Worm (Caenorhabditis elegans) whole organism, L4 larva: ENCODE measurements around the gene C14A11.9.

Experiments
- F10B5.3 ChIP-seq: sonication (generic microtip); optimal IDR thresholded peaks from 2 replicates; lab custom pipeline; 2016; ENCODE audit warnings: mild to moderate bottlenecking, missing genetic modification characterization, missing compliant biosample characterization
- F37D6.2 ChIP-seq: sonication (generic microtip); optimal IDR thresholded peaks from 2 replicates; lab custom pipeline; 2016; ENCODE audit warnings: mild to moderate bottlenecking, missing genetic modification characterization, missing compliant biosample characterization
- F49E8.2 ChIP-seq: sonication (generic microtip); optimal IDR thresholded peaks from 2 replicates; lab custom pipeline; 2016; ENCODE audit warnings: missing compliant biosample characterization, mild to moderate bottlenecking, missing genetic modification characterization, borderline replicate concordance
- T26A8.4 ChIP-seq: fragments of 200-800 bp; sonication (Bioruptor generic); IDR thresholded peaks from 2 replicates; pipeline ENCODE4 v1.3.6; 2022; ENCODE audit warnings: missing genetic modification characterization, missing compliant biosample characterization
- Y48G9A.11 ChIP-seq: fragments of 200-800 bp; sonication (Bioruptor generic); IDR thresholded peaks from 2 replicates; pipeline ENCODE4 v1.3.6; 2022; ENCODE audit warnings: missing genetic modification reagents, missing genetic modification characterization, missing compliant biosample characterization
- ZK337.2 ChIP-seq: fragments of 200-800 bp; sonication (Bioruptor generic); IDR thresholded peaks from 2 replicates; pipeline ENCODE4 v1.3.6; 2022; ENCODE audit warnings: missing genetic modification reagents, missing genetic modification characterization, missing compliant biosample characterization
- ZK546.5 ChIP-seq, 2 experiments: sonication (generic microtip); optimal IDR thresholded peaks; 2 replicates each; lab custom pipeline; 2017; ENCODE audit warnings: missing biosample characterization in 2 of 2, missing genetic modification characterization in 2 of 2
- ama-1 ChIP-seq: fragments of 150-350 bp; optimal IDR thresholded peaks from 2 replicates; lab custom pipeline; 2014; ENCODE audit warnings: inconsistent platforms, mixed read lengths
- arid-1 ChIP-seq: fragments of 200-800 bp; sonication (Bioruptor generic); conservative IDR thresholded peaks from 2 replicates; pipeline ENCODE4 v1.3.6; 2022; ENCODE audit warnings: missing genetic modification reagents, missing genetic modification characterization, missing compliant biosample characterization
- ceh-20 ChIP-seq: fragments of 200-800 bp; sonication (Bioruptor generic); IDR thresholded peaks from 2 replicates; pipeline ENCODE4 v1.3.6; 2022; ENCODE audit warnings: missing genetic modification reagents, missing genetic modification characterization, missing compliant biosample characterization
- ceh-28 ChIP-seq: fragments of 150-350 bp; optimal IDR thresholded peaks from 2 replicates; lab custom pipeline; 2014; ENCODE audit warnings: missing biosample characterization, missing genetic modification reagents, missing genetic modification characterization
- ceh-32 ChIP-seq: sonication (generic microtip); optimal IDR thresholded peaks from 2 replicates; lab custom pipeline; 2016; ENCODE audit warnings: mild to moderate bottlenecking, missing genetic modification characterization, missing compliant biosample characterization; ENCODE audit not compliant: poor library complexity
- ceh-44 ChIP-seq: fragments of 200-800 bp; sonication (Bioruptor generic); IDR thresholded peaks from 2 replicates; pipeline ENCODE4 v1.3.6; 2022; ENCODE audit warnings: missing genetic modification reagents, missing genetic modification characterization, missing compliant biosample characterization
- cey-2 ChIP-seq: sonication (generic microtip); optimal IDR thresholded peaks from 3 replicates; lab custom pipeline; 2017; ENCODE audit warnings: missing genetic modification characterization, mild to moderate bottlenecking, missing compliant biosample characterization, antibody characterized with exemption, borderline replicate concordance; ENCODE audit not compliant: insufficient read depth
- daf-12 ChIP-seq: fragments of 150-350 bp; optimal IDR thresholded peaks from 2 replicates; lab custom pipeline; 2014; ENCODE audit warnings: missing biosample characterization, missing genetic modification reagents, missing genetic modification characterization
- daf-16 ChIP-seq, 3 experiments: sonication (generic microtip); optimal IDR thresholded peaks; 2 replicates each; lab custom pipeline; 2016 to 2017; ENCODE audit warnings: missing genetic modification characterization in 3 of 3, missing genetic modification reagents in 3 of 3, mild to moderate bottlenecking in 2 of 3, missing compliant biosample characterization in 2 of 3, missing biosample characterization in 1 of 3, moderate library complexity in 1 of 3
- dmd-6 ChIP-seq: fragments of 200-800 bp; sonication (Bioruptor generic); IDR thresholded peaks from 2 replicates; pipeline ENCODE4 v1.3.6; 2022; ENCODE audit warnings: missing genetic modification reagents, missing genetic modification characterization, missing compliant biosample characterization
- dmd-9 ChIP-seq: fragments of 200-800 bp; sonication (Bioruptor generic); IDR thresholded peaks from 2 replicates; pipeline ENCODE4 v1.3.6; 2022; ENCODE audit warnings: missing genetic modification reagents, missing genetic modification characterization, missing compliant biosample characterization
- dpl-1 ChIP-seq: fragments of 150-350 bp; optimal IDR thresholded peaks from 2 replicates; lab custom pipeline; 2014; ENCODE audit warnings: missing biosample characterization, missing genetic modification reagents, missing genetic modification characterization
- egl-43 ChIP-seq: fragments of 200-800 bp; sonication (Bioruptor generic); IDR thresholded peaks from 2 replicates; pipeline ENCODE4 v1.3.6; 2022; ENCODE audit warnings: missing genetic modification reagents, missing genetic modification characterization, missing compliant biosample characterization
- fkh-10 ChIP-seq: fragments of 150-350 bp; optimal IDR thresholded peaks from 2 replicates; lab custom pipeline; 2014; ENCODE audit warnings: missing biosample characterization, missing genetic modification reagents, missing genetic modification characterization
- fos-1 ChIP-seq: fragments of 150-350 bp; optimal IDR thresholded peaks from 2 replicates; lab custom pipeline; 2014; ENCODE audit warnings: missing biosample characterization, missing genetic modification characterization
- hif-1 ChIP-seq, 2 experiments: sonication (generic microtip); optimal IDR thresholded peaks; 2 replicates each; lab custom pipeline; 2016 to 2017; ENCODE audit warnings: missing compliant biosample characterization in 2 of 2, missing genetic modification characterization in 2 of 2, missing genetic modification reagents in 2 of 2, missing genotype in 2 of 2, mild to moderate bottlenecking in 1 of 2
- hlh-11 ChIP-seq: fragments of 200-800 bp; sonication (Bioruptor generic); optimal IDR thresholded peaks from 2 replicates; lab custom pipeline; 2018; ENCODE audit warnings: mild to moderate bottlenecking, missing genetic modification characterization, missing compliant biosample characterization
- hmg-1.1 ChIP-seq: fragments of 200-800 bp; sonication (Bioruptor generic); IDR thresholded peaks from 2 replicates; pipeline ENCODE4 v1.3.6; 2022; ENCODE audit warnings: missing genetic modification reagents, missing genetic modification characterization, missing compliant biosample characterization
- lin-29 ChIP-seq: fragments of 200-800 bp; sonication (Bioruptor generic); IDR thresholded peaks from 2 replicates; pipeline ENCODE4 v1.3.6; 2022; ENCODE audit warnings: missing genetic modification reagents, missing genetic modification characterization, missing compliant biosample characterization
- lin-39 ChIP-seq: fragments of 150-350 bp; optimal IDR thresholded peaks from 2 replicates; lab custom pipeline; 2014; ENCODE audit warnings: missing biosample characterization, missing genetic modification reagents, missing genetic modification characterization
- lir-3 ChIP-seq: sonication (generic microtip); optimal IDR thresholded peaks from 2 replicates; lab custom pipeline; 2016; ENCODE audit warnings: mild to moderate bottlenecking, missing genetic modification characterization, missing compliant biosample characterization
- lsy-2 ChIP-seq, 2 experiments: fragments of 150-350 bp in 1 of 2; sonication (generic microtip) in 1 of 2; optimal IDR thresholded peaks; 2 replicates each; lab custom pipeline; 2014 to 2017; ENCODE audit warnings: missing biosample characterization in 2 of 2, missing genetic modification characterization in 2 of 2
- madf-9 ChIP-seq: fragments of 200-800 bp; sonication (Bioruptor generic); conservative IDR thresholded peaks from 2 replicates; pipeline ENCODE4 v1.3.6; 2022; ENCODE audit warnings: missing genetic modification reagents, missing genetic modification characterization, missing compliant biosample characterization
- mdl-1 ChIP-seq, 2 experiments: fragments of 150-350 bp in 1 of 2; sonication (generic microtip) in 1 of 2; optimal IDR thresholded peaks; 2 replicates each; lab custom pipeline; 2014 to 2017; ENCODE audit warnings: missing biosample characterization in 2 of 2, missing genetic modification characterization in 2 of 2
- mdt-29 ChIP-seq: fragments of 200-800 bp; sonication (Bioruptor generic); IDR thresholded peaks from 2 replicates; pipeline ENCODE4 v1.3.6; 2022; ENCODE audit warnings: missing genetic modification reagents, missing genetic modification characterization, missing compliant biosample characterization
- mes-2 ChIP-seq: sonication (generic microtip); optimal IDR thresholded peaks from 2 replicates; lab custom pipeline; 2016; ENCODE audit warnings: missing genotype, mild to moderate bottlenecking, missing genetic modification characterization, missing compliant biosample characterization; ENCODE audit not compliant: poor library complexity, severe bottlenecking
- mxl-3 ChIP-seq: fragments of 200-800 bp; sonication (Bioruptor generic); optimal IDR thresholded peaks from 2 replicates; lab custom pipeline; 2018; ENCODE audit warnings: mild to moderate bottlenecking, missing genetic modification characterization, missing compliant biosample characterization
- nhr-25 ChIP-seq: sonication (generic microtip); optimal IDR thresholded peaks from 2 replicates; lab custom pipeline; 2017; ENCODE audit warnings: missing genetic modification characterization, mild to moderate bottlenecking, missing compliant biosample characterization, antibody characterized with exemption, moderate library complexity, borderline replicate concordance; ENCODE audit not compliant: insufficient read depth
- nhr-28 ChIP-seq: fragments of 150-350 bp; optimal IDR thresholded peaks from 2 replicates; lab custom pipeline; 2014; ENCODE audit warnings: missing biosample characterization, missing genetic modification characterization
- nhr-6 ChIP-seq: fragments of 150-350 bp; optimal IDR thresholded peaks from 2 replicates; lab custom pipeline; 2014; ENCODE audit warnings: missing biosample characterization, missing genetic modification characterization
- nhr-76 ChIP-seq: fragments of 150-350 bp; optimal IDR thresholded peaks from 2 replicates; lab custom pipeline; 2014; ENCODE audit warnings: missing biosample characterization, missing genetic modification characterization
- php-3 ChIP-seq: fragments of 200-800 bp; sonication (Bioruptor generic); IDR thresholded peaks from 2 replicates; pipeline ENCODE4 v1.3.6; 2022; ENCODE audit warnings: missing genetic modification reagents, missing genetic modification characterization, missing compliant biosample characterization
- rbr-2 ChIP-seq: sonication (generic microtip); optimal IDR thresholded peaks from 2 replicates; lab custom pipeline; 2016; ENCODE audit warnings: missing genotype, missing genetic modification characterization, missing compliant biosample characterization
- sdz-12 ChIP-seq: fragments of 200-800 bp; sonication (Bioruptor generic); optimal IDR thresholded peaks from 2 replicates; lab custom pipeline; 2018; ENCODE audit warnings: mild to moderate bottlenecking, missing genetic modification characterization, missing compliant biosample characterization
- snpc-1.2 ChIP-seq: fragments of 200-800 bp; sonication (Bioruptor generic); IDR thresholded peaks from 2 replicates; pipeline ENCODE4 v1.3.6; 2022; ENCODE audit warnings: missing genetic modification reagents, missing genetic modification characterization, missing compliant biosample characterization
- tag-97 ChIP-seq: fragments of 200-800 bp; sonication (Bioruptor generic); IDR thresholded peaks from 2 replicates; pipeline ENCODE4 v1.3.6; 2022; ENCODE audit warnings: missing genetic modification characterization, missing compliant biosample characterization
- tra-1 ChIP-seq: fragments of 200-800 bp; sonication (Bioruptor generic); IDR thresholded peaks from 2 replicates; pipeline ENCODE4 v1.3.6; 2022; ENCODE audit warnings: missing genetic modification reagents, missing genetic modification characterization, missing compliant biosample characterization
- unc-62 ChIP-seq, 3 experiments: fragments of 150-350 bp in 1 of 3; sonication (generic microtip); optimal IDR thresholded peaks in 2 of 3; peaks in 1 of 3; 1 replicate in 1 of 3; 2 replicates in 2 of 3; lab custom pipeline; 2014 to 2017; ENCODE audit warnings: missing biosample characterization in 3 of 3, missing genetic modification characterization in 3 of 3, missing genetic modification reagents in 3 of 3, missing genotype in 1 of 3
- vab-7 ChIP-seq: fragments of 200-800 bp; sonication (Bioruptor generic); IDR thresholded peaks from 2 replicates; pipeline ENCODE4 v1.3.6; 2022; ENCODE audit warnings: missing genetic modification reagents, missing genetic modification characterization, missing compliant biosample characterization
- zfp-3 ChIP-seq: fragments of 200-800 bp; sonication (Bioruptor generic); conservative IDR thresholded peaks from 2 replicates; pipeline ENCODE4 v1.3.6; 2022; ENCODE audit warnings: missing genetic modification reagents, missing genetic modification characterization, missing compliant biosample characterization
- ztf-11 ChIP-seq: fragments of 150-350 bp; optimal IDR thresholded peaks from 2 replicates; lab custom pipeline; 2014; ENCODE audit warnings: missing biosample characterization, missing genetic modification characterization

C14A11.9 gene

ce11 chrX:2809611-2810010, at the start of gene C14A11.9:
Gene C14A11.9, minus strand, starts transcription at chrX:2809637.
- TF ChIP-seq hmg-1.1 (GFP tag; lab: Robert Waterston, UW): peak; percentile 95
- no peak for TF ChIP-seq mdt-29
- peak; percentile 51; the same call in 1 of the 2 replicates for TF ChIP-seq php-3 (GFP tag; lab: Robert Waterston, UW)
- TF ChIP-seq rbr-2 (tag; lab: Kevin White, UChicago): peak; percentile 93
- no peak for TF ChIP-seq F49E8.2 (tag; lab: Kevin White, UChicago)
- TF ChIP-seq snpc-1.2: peak; percentile 16; the same call in 1 of the 2 replicates
- TF ChIP-seq mes-2: peak; percentile 91
- no peak for TF ChIP-seq tag-97 (GFP tag; lab: Robert Waterston, UW)
- peak in 1 of 2 experiments; percentile 82 for TF ChIP-seq daf-16 (GFP tag; optimal IDR thresholded peaks at IDR 0.05; lab: Kevin White, UChicago)
- peak; percentile 80 for TF ChIP-seq daf-16 (tag; optimal IDR thresholded peaks at IDR 0.05; lab: Kevin White, UChicago)
- peak in 1 of 2 experiments; percentile 90 for TF ChIP-seq lsy-2 (tag; optimal IDR thresholded peaks at IDR 0.05; lab: Kevin White, UChicago)
- no peak for TF ChIP-seq Y48G9A.11 (GFP tag; lab: Robert Waterston, UW)
- no peak for TF ChIP-seq lir-3 (tag; lab: Kevin White, UChicago)
- peak; percentile 77 for TF ChIP-seq F10B5.3
- peak in 1 of 2 experiments; percentile 90 for TF ChIP-seq unc-62 (GFP tag; optimal IDR thresholded peaks at IDR 0.05 in 1 of 2; lab: Kevin White, UChicago)
- TF ChIP-seq unc-62 (tag; optimal IDR thresholded peaks at IDR 0.05; lab: Kevin White, UChicago): no peak
- no peak for TF ChIP-seq cey-2
- TF ChIP-seq ztf-11 (tag; lab: Kevin White, UChicago): no peak
- peak; percentile 58; the same call in 1 of the 2 replicates for TF ChIP-seq dmd-9 (GFP tag; lab: Robert Waterston, UW)
- peak; percentile 69 for TF ChIP-seq nhr-6 (tag; lab: Kevin White, UChicago)
- TF ChIP-seq ceh-20: peak; percentile 88
- no peak for TF ChIP-seq nhr-76
- TF ChIP-seq ama-1: no peak
- peak in 1 of 2 experiments; percentile 58 for TF ChIP-seq mdl-1 (tag; optimal IDR thresholded peaks at IDR 0.05; lab: Kevin White, UChicago)
- TF ChIP-seq hlh-11: peak; percentile 88
- no peak; the same call in 1 of the 2 replicates for TF ChIP-seq tra-1 (GFP tag; lab: Robert Waterston, UW)
- 0 out of 2 replicates have a peak, but pooled peaks have one; percentile 57 for TF ChIP-seq ZK337.2 (GFP tag; lab: Robert Waterston, UW)
- TF ChIP-seq nhr-25 (tag; lab: Kevin White, UChicago): peak; percentile 62
- TF ChIP-seq mxl-3: peak; percentile 76
- TF ChIP-seq ceh-28 (tag; lab: Kevin White, UChicago): no peak
- TF ChIP-seq daf-12 (tag; lab: Kevin White, UChicago): no peak
- peak; percentile 75 for TF ChIP-seq fkh-10 (GFP tag; lab: Kevin White, UChicago)
- TF ChIP-seq ZK546.5 (tag; optimal IDR thresholded peaks at IDR 0.05; lab: Kevin White, UChicago): no peak
- TF ChIP-seq fos-1: no peak
- 0 out of 2 replicates have a peak, but pooled peaks have one; percentile 34 for TF ChIP-seq zfp-3
- no peak for TF ChIP-seq ceh-32 (tag; lab: Kevin White, UChicago)
- no peak for TF ChIP-seq arid-1 (GFP tag; lab: Robert Waterston, UW)
- TF ChIP-seq hif-1 (tag; optimal IDR thresholded peaks at IDR 0.05; lab: Kevin White, UChicago): peak; percentile 32 to 82
- peak; percentile 51; the same call in 1 of the 2 replicates for TF ChIP-seq madf-9 (GFP tag; lab: Robert Waterston, UW)
- peak; percentile 89 for TF ChIP-seq F37D6.2 (tag; lab: Kevin White, UChicago)
- TF ChIP-seq dpl-1 (GFP tag; lab: Kevin White, UChicago): peak; percentile 81
- TF ChIP-seq lin-29 (GFP tag; lab: Robert Waterston, UW): peak; percentile 77; the same call in 1 of the 2 replicates
- peak; percentile 88 for TF ChIP-seq dmd-6 (GFP tag; lab: Robert Waterston, UW)
- no peak for TF ChIP-seq sdz-12 (GFP tag; lab: Kevin White, UChicago)
- TF ChIP-seq vab-7: no peak; the same call in 1 of the 2 replicates
- no peak for TF ChIP-seq egl-43 (GFP tag; lab: Robert Waterston, UW)
- TF ChIP-seq nhr-28 (tag; lab: Kevin White, UChicago): peak; percentile 59
- TF ChIP-seq ceh-44 (GFP tag; lab: Robert Waterston, UW): 0 out of 2 replicates have a peak, but pooled peaks have one; percentile 22
- TF ChIP-seq lin-39 (tag; lab: Kevin White, UChicago): no peak
- no peak; the same call in none of the 2 replicates for TF ChIP-seq T26A8.4 (GFP tag; lab: Robert Waterston, UW)
